Worm (Caenorhabditis elegans): Measurements from ENCODE around the gene C14A6.13.

C14A6.13 gene

DNA sequence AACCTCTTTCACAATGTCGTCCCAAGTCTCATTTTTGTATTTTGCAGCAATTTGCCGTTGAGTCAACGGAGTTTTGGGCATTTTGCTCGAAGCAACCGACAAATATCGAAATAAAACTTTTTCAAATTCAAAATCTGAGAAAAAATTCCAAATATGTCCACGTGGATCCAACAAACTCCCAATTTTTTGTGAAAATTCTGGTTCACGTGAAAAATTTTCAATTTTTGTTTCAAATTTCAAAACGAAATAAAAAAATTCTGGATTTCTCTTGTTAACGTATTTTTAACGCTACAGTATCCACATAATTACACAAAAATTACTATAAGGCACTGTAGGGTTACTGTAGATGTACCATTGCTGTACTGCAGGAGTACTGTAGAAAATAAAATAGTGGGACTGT is at the start of gene C14A6.13:
TSS of gene C14A6.13 (minus strand) at position 101 of the 400 bp plus-strand sequence.
- TF ChIP-seq ztf-23 (GFP tag; IDR thresholded peaks at IDR 0.05): no peak
- no peak for TF ChIP-seq tab-1 (GFP tag; IDR thresholded peaks at IDR 0.05)
- no peak for TF ChIP-seq T22C8.4 (GFP tag; IDR thresholded peaks at IDR 0.05)
- no peak for TF ChIP-seq cog-1 (tag; optimal IDR thresholded peaks at IDR 0.05)
- TF ChIP-seq ref-1 (GFP tag; conservative IDR thresholded peaks at IDR 0.05): no peak
- no peak for TF ChIP-seq flt-1 (GFP tag; IDR thresholded peaks at IDR 0.05)
- TF ChIP-seq ztf-29 (GFP tag; IDR thresholded peaks at IDR 0.05): no peak
- no peak for TF ChIP-seq klf-2 (GFP tag; conservative IDR thresholded peaks at IDR 0.05)
- TF ChIP-seq med-1 (GFP tag; optimal IDR thresholded peaks at IDR 0.05; ENCODE audit: insufficient read depth): no peak

DNA sequence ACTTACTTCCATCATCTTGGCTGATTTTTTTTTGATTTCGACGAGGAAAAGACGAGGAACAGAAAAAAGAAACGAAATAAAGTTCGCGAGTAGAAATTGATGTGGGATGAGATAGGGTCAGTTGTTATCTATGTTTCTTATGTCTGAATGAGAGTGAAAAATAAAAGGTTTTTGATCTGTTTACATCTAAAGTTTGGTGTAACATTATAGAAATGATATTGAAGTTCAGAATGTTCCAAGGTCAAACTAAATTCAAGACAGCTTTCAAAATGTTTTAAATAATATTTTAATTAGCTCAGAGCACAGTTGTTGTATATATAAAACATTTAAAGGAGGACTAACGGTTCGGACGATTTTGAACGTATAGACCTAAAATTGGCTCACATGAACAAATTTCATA is 47.9 kb upstream of the C14A6.13 start, which contains the start of gene F16H6.7:
TSS of gene F16H6.7 (minus strand) at position 101 of the 400 bp plus-strand sequence.
- no peak for TF ChIP-seq cog-1 (tag; optimal IDR thresholded peaks at IDR 0.05)
- no peak for TF ChIP-seq ztf-23 (GFP tag; IDR thresholded peaks at IDR 0.05)
- no peak for TF ChIP-seq ref-1 (GFP tag; conservative IDR thresholded peaks at IDR 0.05)
- TF ChIP-seq T22C8.4 (GFP tag; IDR thresholded peaks at IDR 0.05): no peak
- no peak for TF ChIP-seq med-1 (GFP tag; optimal IDR thresholded peaks at IDR 0.05; ENCODE audit: insufficient read depth)
- no peak for TF ChIP-seq tab-1 (GFP tag; IDR thresholded peaks at IDR 0.05)
- TF ChIP-seq klf-2 (GFP tag; conservative IDR thresholded peaks at IDR 0.05): no peak
- TF ChIP-seq ztf-29 (GFP tag; IDR thresholded peaks at IDR 0.05): no peak
- no peak for TF ChIP-seq flt-1 (GFP tag; IDR thresholded peaks at IDR 0.05)

DNA sequence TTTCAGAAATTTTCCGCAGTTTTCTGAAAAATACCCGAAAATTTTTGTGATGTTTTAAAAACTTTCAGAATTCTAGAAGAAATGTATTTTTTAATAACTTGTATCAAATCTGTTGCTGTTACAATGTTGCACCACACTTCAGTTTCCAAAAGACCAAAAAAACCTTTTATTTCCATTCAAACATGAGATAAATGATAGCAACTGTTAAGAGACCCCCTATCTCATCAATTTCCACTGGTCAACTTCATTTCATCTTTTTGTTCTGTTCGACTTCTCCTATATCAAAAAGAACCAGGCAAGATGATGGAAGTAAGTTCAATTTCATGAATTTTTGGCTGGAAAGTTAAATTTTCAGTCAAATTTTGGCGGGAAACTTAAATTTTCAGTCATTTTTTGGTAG is 37.3 kb upstream of the C14A6.13 start, which contains the start of gene F16H6.4:
TSS of gene F16H6.4 (plus strand) at position 301 of the 400 bp plus-strand sequence.
- no peak for TF ChIP-seq flt-1 (GFP tag; IDR thresholded peaks at IDR 0.05)
- no peak for TF ChIP-seq med-1 (GFP tag; optimal IDR thresholded peaks at IDR 0.05; ENCODE audit: insufficient read depth)
- no peak for TF ChIP-seq cog-1 (tag; optimal IDR thresholded peaks at IDR 0.05)
- no peak for TF ChIP-seq klf-2 (GFP tag; conservative IDR thresholded peaks at IDR 0.05)
- TF ChIP-seq ref-1 (GFP tag; conservative IDR thresholded peaks at IDR 0.05): no peak
- no peak for TF ChIP-seq T22C8.4 (GFP tag; IDR thresholded peaks at IDR 0.05)
- no peak for TF ChIP-seq tab-1 (GFP tag; IDR thresholded peaks at IDR 0.05)
- no peak for TF ChIP-seq ztf-29 (GFP tag; IDR thresholded peaks at IDR 0.05)
- no peak for TF ChIP-seq ztf-23 (GFP tag; IDR thresholded peaks at IDR 0.05)

DNA sequence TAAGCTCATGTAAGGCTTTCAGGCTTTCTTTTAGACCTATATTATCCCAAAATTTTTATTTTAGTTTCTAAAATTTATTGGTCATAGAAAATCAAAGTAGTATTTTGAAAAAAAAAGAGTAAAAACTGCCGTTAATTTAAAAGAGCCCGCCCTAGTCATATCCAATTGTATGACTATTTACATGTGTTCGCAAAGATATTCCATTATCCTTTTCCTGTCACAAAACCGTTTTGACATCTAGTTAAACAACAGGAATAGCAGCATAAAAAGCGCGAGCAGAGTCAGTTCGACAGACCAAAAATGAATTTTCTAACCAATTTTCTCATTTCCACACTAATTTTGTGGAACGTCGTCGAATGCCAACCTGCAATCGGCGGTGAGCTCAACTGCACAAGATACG is 33.9 kb upstream of the C14A6.13 start, which contains the start of gene F16H6.3:
TSS of gene F16H6.3 (plus strand) at position 301 of the 400 bp plus-strand sequence.
- TF ChIP-seq cog-1 (tag; optimal IDR thresholded peaks at IDR 0.05) (no peak), flt-1 (GFP tag; IDR thresholded peaks at IDR 0.05) (no peak), T22C8.4 (GFP tag; IDR thresholded peaks at IDR 0.05) (no peak), ref-1 (GFP tag; conservative IDR thresholded peaks at IDR 0.05) (no peak), tab-1 (GFP tag; IDR thresholded peaks at IDR 0.05) (no peak), med-1 (GFP tag; optimal IDR thresholded peaks at IDR 0.05; ENCODE audit: insufficient read depth) (no peak), ztf-23 (GFP tag; IDR thresholded peaks at IDR 0.05) (no peak), klf-2 (GFP tag; conservative IDR thresholded peaks at IDR 0.05) (no peak), ztf-29 (GFP tag; IDR thresholded peaks at IDR 0.05) (no peak)

DNA sequence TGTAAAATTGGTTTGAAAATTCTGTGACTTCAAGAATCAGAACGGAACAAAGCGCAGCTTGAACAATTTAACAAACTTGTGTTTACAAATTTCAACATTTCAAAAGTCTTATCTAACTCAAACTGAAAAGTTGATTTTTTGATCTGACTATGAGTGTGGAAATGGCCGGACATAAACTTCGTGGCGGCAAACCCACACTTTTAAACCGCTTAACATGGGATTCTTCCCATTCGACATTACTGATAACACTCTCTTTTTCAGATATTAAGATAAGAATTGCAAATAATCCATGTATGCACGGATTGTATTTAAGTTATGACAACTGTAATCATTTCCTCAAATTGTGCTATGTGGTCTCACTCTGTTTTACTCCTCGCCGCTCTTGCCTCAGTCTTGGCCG is 30.0 kb upstream of the C14A6.13 start, which contains the start of gene clec-42:
TSS of gene clec-42 (plus strand) at position 285 of the 400 bp plus-strand sequence.
- TF ChIP-seq T22C8.4 (GFP tag; IDR thresholded peaks at IDR 0.05) (no peak), ztf-29 (GFP tag; IDR thresholded peaks at IDR 0.05) (no peak), cog-1 (tag; optimal IDR thresholded peaks at IDR 0.05) (no peak), ztf-23 (GFP tag; IDR thresholded peaks at IDR 0.05) (no peak), klf-2 (GFP tag; conservative IDR thresholded peaks at IDR 0.05) (no peak), ref-1 (GFP tag; conservative IDR thresholded peaks at IDR 0.05) (no peak), med-1 (GFP tag; optimal IDR thresholded peaks at IDR 0.05; ENCODE audit: insufficient read depth) (no peak), flt-1 (GFP tag; IDR thresholded peaks at IDR 0.05) (no peak), tab-1 (GFP tag; IDR thresholded peaks at IDR 0.05) (no peak)

DNA sequence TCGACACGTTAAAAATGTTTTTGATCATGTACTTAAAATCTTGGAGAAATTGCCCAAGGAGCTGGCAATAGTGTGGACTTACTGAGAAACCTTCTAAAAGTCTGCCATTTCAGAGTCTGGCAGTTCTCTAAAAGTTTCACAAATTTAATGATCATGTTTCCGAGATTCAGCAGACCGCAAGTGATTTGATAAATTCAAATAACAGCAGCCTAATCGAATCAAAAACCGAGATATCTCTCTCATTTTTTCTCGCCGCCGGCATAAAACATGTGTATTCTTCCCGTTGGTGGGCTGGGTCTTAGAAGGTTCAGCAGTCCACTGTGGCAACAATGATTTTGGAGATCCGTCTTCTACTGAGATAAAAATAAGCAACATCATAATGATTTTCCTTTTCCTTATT is 28.1 kb upstream of the C14A6.13 start, which contains the start of gene clec-246:
TSS of gene clec-246 (plus strand) at position 301 of the 400 bp plus-strand sequence.
- no peak for TF ChIP-seq tab-1 (GFP tag; IDR thresholded peaks at IDR 0.05)
- no peak for TF ChIP-seq T22C8.4 (GFP tag; IDR thresholded peaks at IDR 0.05)
- TF ChIP-seq cog-1 (tag; optimal IDR thresholded peaks at IDR 0.05): no peak
- TF ChIP-seq ztf-23 (GFP tag; IDR thresholded peaks at IDR 0.05): no peak
- no peak for TF ChIP-seq ztf-29 (GFP tag; IDR thresholded peaks at IDR 0.05)
- no peak for TF ChIP-seq med-1 (GFP tag; optimal IDR thresholded peaks at IDR 0.05; ENCODE audit: insufficient read depth)
- TF ChIP-seq klf-2 (GFP tag; conservative IDR thresholded peaks at IDR 0.05): no peak
- no peak for TF ChIP-seq ref-1 (GFP tag; conservative IDR thresholded peaks at IDR 0.05)
- no peak for TF ChIP-seq flt-1 (GFP tag; IDR thresholded peaks at IDR 0.05)

DNA sequence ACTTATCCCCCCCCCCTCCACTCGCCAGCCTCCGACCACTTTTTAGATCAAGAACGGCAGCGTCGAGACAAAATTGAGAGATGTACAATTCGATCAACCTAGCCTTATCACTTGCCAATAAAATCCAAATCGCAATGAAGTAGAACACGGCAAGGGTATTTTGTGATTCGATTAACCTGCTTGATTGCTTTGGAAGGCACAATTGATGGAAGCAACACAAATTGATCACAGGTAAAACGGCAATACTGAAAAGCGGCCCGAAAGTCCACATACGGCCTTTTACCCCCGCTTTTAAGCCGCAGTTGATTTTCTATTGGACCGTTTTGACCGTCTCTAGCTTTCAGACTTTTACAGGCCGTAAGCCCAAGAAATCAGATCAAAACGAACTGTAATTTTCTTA is 27.2 kb upstream of the C14A6.13 start, which contains the start of gene clec-245:
TSS of gene clec-245 (minus strand) at position 101 of the 400 bp plus-strand sequence.
- no peak for TF ChIP-seq klf-2 (GFP tag; conservative IDR thresholded peaks at IDR 0.05)
- no peak for TF ChIP-seq tab-1 (GFP tag; IDR thresholded peaks at IDR 0.05)
- no peak for TF ChIP-seq ref-1 (GFP tag; conservative IDR thresholded peaks at IDR 0.05)
- no peak for TF ChIP-seq med-1 (GFP tag; optimal IDR thresholded peaks at IDR 0.05; ENCODE audit: insufficient read depth)
- no peak for TF ChIP-seq ztf-29 (GFP tag; IDR thresholded peaks at IDR 0.05)
- no peak for TF ChIP-seq cog-1 (tag; optimal IDR thresholded peaks at IDR 0.05)
- no peak for TF ChIP-seq flt-1 (GFP tag; IDR thresholded peaks at IDR 0.05)
- TF ChIP-seq T22C8.4 (GFP tag; IDR thresholded peaks at IDR 0.05): no peak
- TF ChIP-seq ztf-23 (GFP tag; IDR thresholded peaks at IDR 0.05): no peak

DNA sequence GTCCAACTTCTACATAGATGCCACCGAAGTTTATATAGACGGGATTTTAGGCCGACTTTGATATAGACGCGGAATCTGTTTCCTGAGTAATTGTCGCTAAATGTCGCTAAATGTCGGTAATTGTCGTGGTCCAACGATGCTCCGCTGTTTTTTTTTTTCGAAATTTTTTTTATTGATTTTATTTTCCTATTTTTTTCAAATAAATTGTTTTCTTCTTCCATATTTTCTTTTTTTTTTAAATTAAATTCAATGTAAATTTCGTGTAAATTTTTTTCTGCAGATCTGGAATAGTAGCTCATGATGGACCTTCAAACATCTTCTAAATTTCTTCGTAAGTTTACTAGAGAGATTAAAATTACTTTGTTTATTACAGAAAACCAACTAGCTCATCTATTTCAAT is 23.8 kb upstream of the C14A6.13 start, which contains the start of gene C31G12.3:
TSS of gene C31G12.3 (plus strand) at position 301 of the 400 bp plus-strand sequence.
- no peak for TF ChIP-seq med-1 (GFP tag; optimal IDR thresholded peaks at IDR 0.05; ENCODE audit: insufficient read depth)

DNA sequence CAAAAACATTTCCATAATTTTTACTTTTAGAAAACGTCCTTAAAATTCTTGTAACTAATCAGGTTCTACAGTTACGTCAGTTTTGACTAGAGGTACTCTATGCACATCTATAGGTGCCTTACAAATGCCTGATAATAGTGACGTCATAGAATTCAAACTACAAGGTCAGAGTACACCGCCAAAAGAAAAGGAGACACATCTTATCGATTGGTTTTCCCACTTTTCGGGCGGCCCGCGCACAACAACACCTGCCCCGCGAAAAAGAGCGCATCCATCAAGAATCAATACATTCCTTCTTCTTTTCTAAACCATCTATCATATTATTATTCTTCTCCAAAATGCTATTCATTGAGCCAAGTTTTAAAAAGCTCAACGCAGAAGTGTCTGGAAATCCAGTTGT is 18.5 kb upstream of the C14A6.13 start, which contains the start of gene C31G12.1:
TSS of gene C31G12.1 (plus strand) at position 301 of the 400 bp plus-strand sequence.
- no peak for TF ChIP-seq ref-1 (GFP tag; conservative IDR thresholded peaks at IDR 0.05)
- TF ChIP-seq T22C8.4 (GFP tag; IDR thresholded peaks at IDR 0.05): no peak
- TF ChIP-seq cog-1 (tag; optimal IDR thresholded peaks at IDR 0.05): no peak
- no peak for TF ChIP-seq flt-1 (GFP tag; IDR thresholded peaks at IDR 0.05)
- no peak for TF ChIP-seq med-1 (GFP tag; optimal IDR thresholded peaks at IDR 0.05; ENCODE audit: insufficient read depth)
- TF ChIP-seq klf-2 (GFP tag; conservative IDR thresholded peaks at IDR 0.05): no peak
- TF ChIP-seq tab-1 (GFP tag; IDR thresholded peaks at IDR 0.05): no peak
- TF ChIP-seq ztf-23 (GFP tag; IDR thresholded peaks at IDR 0.05): no peak
- TF ChIP-seq ztf-29 (GFP tag; IDR thresholded peaks at IDR 0.05): no peak
